Worm (Caenorhabditis elegans) whole organism, L4 larva: Measurements from ENCODE around the gene Y65A5A.2.

ENCODE experiments used
- D1046.2 ChIP-seq: fragments of 200-800 bp; sonication (Bioruptor generic); IDR thresholded peaks from 2 replicates; pipeline ENCODE4 v1.3.6; 2022; ENCODE audit warnings: missing genetic modification characterization, missing compliant biosample characterization
- F26F4.8 ChIP-seq: fragments of 200-800 bp; sonication (Bioruptor generic); conservative IDR thresholded peaks from 2 replicates; pipeline ENCODE4 v1.3.6; 2022; ENCODE audit warnings: missing genetic modification characterization, missing compliant biosample characterization
- R02D3.7 ChIP-seq: fragments of 150-350 bp; sonication (generic microtip); optimal IDR thresholded peaks from 3 replicates; lab custom pipeline; 2014; ENCODE audit warnings: missing biosample characterization, missing genetic modification characterization
- T20F7.1 ChIP-seq: fragments of 200-800 bp; sonication (Bioruptor generic); optimal IDR thresholded peaks from 2 replicates; lab custom pipeline; 2018; ENCODE audit warnings: mild to moderate bottlenecking, missing genetic modification characterization, missing compliant biosample characterization
- T26A8.4 ChIP-seq: fragments of 200-800 bp; sonication (Bioruptor generic); IDR thresholded peaks from 2 replicates; pipeline ENCODE4 v1.3.6; 2022; ENCODE audit warnings: missing genetic modification characterization, missing compliant biosample characterization
- Y5F2A.4 ChIP-seq: fragments of 200-800 bp; sonication (Bioruptor generic); optimal IDR thresholded peaks from 2 replicates; lab custom pipeline; 2018; ENCODE audit warnings: mild to moderate bottlenecking, missing genetic modification characterization, missing compliant biosample characterization
- ZK337.2 ChIP-seq: fragments of 200-800 bp; sonication (Bioruptor generic); IDR thresholded peaks from 2 replicates; pipeline ENCODE4 v1.3.6; 2022; ENCODE audit warnings: missing genetic modification reagents, missing genetic modification characterization, missing compliant biosample characterization
- ZK546.5 ChIP-seq, 2 experiments: sonication (generic microtip); optimal IDR thresholded peaks; 2 replicates each; lab custom pipeline; 2017; ENCODE audit warnings: missing biosample characterization in 2 of 2, missing genetic modification characterization in 2 of 2
- aly-2 ChIP-seq: sonication (generic microtip); optimal IDR thresholded peaks from 2 replicates; lab custom pipeline; 2018; ENCODE audit warnings: missing biosample characterization, missing genetic modification characterization
- attf-4 ChIP-seq: sonication (generic microtip); optimal IDR thresholded peaks from 3 replicates; lab custom pipeline; 2017; ENCODE audit warnings: missing biosample characterization, missing genetic modification characterization
- ceh-32 ChIP-seq: sonication (generic microtip); optimal IDR thresholded peaks from 2 replicates; lab custom pipeline; 2016; ENCODE audit warnings: mild to moderate bottlenecking, missing genetic modification characterization, missing compliant biosample characterization; ENCODE audit not compliant: poor library complexity
- cey-2 ChIP-seq: sonication (generic microtip); optimal IDR thresholded peaks from 3 replicates; lab custom pipeline; 2017; ENCODE audit warnings: missing genetic modification characterization, mild to moderate bottlenecking, missing compliant biosample characterization, antibody characterized with exemption, borderline replicate concordance; ENCODE audit not compliant: insufficient read depth
- daf-16 ChIP-seq, 3 experiments: sonication (generic microtip); optimal IDR thresholded peaks; 2 replicates each; lab custom pipeline; 2016 to 2017; ENCODE audit warnings: missing genetic modification characterization in 3 of 3, missing genetic modification reagents in 3 of 3, mild to moderate bottlenecking in 2 of 3, missing compliant biosample characterization in 2 of 3, missing biosample characterization in 1 of 3, moderate library complexity in 1 of 3
- dmd-9 ChIP-seq: fragments of 200-800 bp; sonication (Bioruptor generic); IDR thresholded peaks from 2 replicates; pipeline ENCODE4 v1.3.6; 2022; ENCODE audit warnings: missing genetic modification reagents, missing genetic modification characterization, missing compliant biosample characterization
- dve-1 ChIP-seq: sonication (generic microtip); optimal IDR thresholded peaks from 2 replicates; lab custom pipeline; 2017; ENCODE audit warnings: antibody characterized with exemption, mild to moderate bottlenecking, missing genetic modification characterization, missing compliant biosample characterization; ENCODE audit not compliant: insufficient read depth
- egl-27 ChIP-seq: sonication (generic microtip); optimal IDR thresholded peaks from 3 replicates; lab custom pipeline; 2017; ENCODE audit warnings: missing biosample characterization, missing genetic modification reagents, missing genetic modification characterization
- gei-8 ChIP-seq: fragments of 200-800 bp; sonication (Bioruptor generic); optimal IDR thresholded peaks from 2 replicates; lab custom pipeline; 2018; ENCODE audit warnings: mild to moderate bottlenecking, missing genetic modification characterization, missing compliant biosample characterization
- lim-7 ChIP-seq: fragments of 200-800 bp; sonication (Bioruptor generic); IDR thresholded peaks from 2 replicates; pipeline ENCODE4 v1.3.6; 2022; ENCODE audit warnings: missing genetic modification characterization, missing compliant biosample characterization
- lin-1 ChIP-seq: fragments of 200-800 bp; sonication (Bioruptor generic); IDR thresholded peaks from 2 replicates; pipeline ENCODE4 v1.3.6; 2022; ENCODE audit warnings: missing genetic modification reagents, missing genetic modification characterization, missing compliant biosample characterization
- lin-13 ChIP-seq: fragments of 150-350 bp; optimal IDR thresholded peaks from 2 replicates; lab custom pipeline; 2014; ENCODE audit warnings: missing biosample characterization, missing genetic modification reagents, missing genetic modification characterization
- lin-38 ChIP-seq: fragments of 200-800 bp; sonication (Bioruptor generic); IDR thresholded peaks from 2 replicates; pipeline ENCODE4 v1.3.6; 2022; ENCODE audit warnings: missing genetic modification reagents, missing genetic modification characterization, missing compliant biosample characterization
- lir-3 ChIP-seq: sonication (generic microtip); optimal IDR thresholded peaks from 2 replicates; lab custom pipeline; 2016; ENCODE audit warnings: mild to moderate bottlenecking, missing genetic modification characterization, missing compliant biosample characterization
- lsy-2 ChIP-seq, 2 experiments: fragments of 150-350 bp in 1 of 2; sonication (generic microtip) in 1 of 2; optimal IDR thresholded peaks; 2 replicates each; lab custom pipeline; 2014 to 2017; ENCODE audit warnings: missing biosample characterization in 2 of 2, missing genetic modification characterization in 2 of 2
- madf-5 ChIP-seq, 2 experiments: fragments of 200-800 bp; sonication (Bioruptor generic); IDR thresholded peaks; 2 replicates each; pipeline ENCODE4 v1.3.6; 2022; ENCODE audit warnings: missing compliant biosample characterization in 2 of 2, missing genetic modification characterization in 2 of 2
- mdl-1 ChIP-seq, 2 experiments: fragments of 150-350 bp in 1 of 2; sonication (generic microtip) in 1 of 2; optimal IDR thresholded peaks; 2 replicates each; lab custom pipeline; 2014 to 2017; ENCODE audit warnings: missing biosample characterization in 2 of 2, missing genetic modification characterization in 2 of 2
- mep-1 ChIP-seq: fragments of 150-350 bp; sonication (generic microtip); optimal IDR thresholded peaks from 3 replicates; lab custom pipeline; 2014; ENCODE audit warnings: missing biosample characterization, missing genetic modification characterization
- mes-2 ChIP-seq: sonication (generic microtip); optimal IDR thresholded peaks from 2 replicates; lab custom pipeline; 2016; ENCODE audit warnings: missing genotype, mild to moderate bottlenecking, missing genetic modification characterization, missing compliant biosample characterization; ENCODE audit not compliant: poor library complexity, severe bottlenecking
- mxl-3 ChIP-seq: fragments of 200-800 bp; sonication (Bioruptor generic); optimal IDR thresholded peaks from 2 replicates; lab custom pipeline; 2018; ENCODE audit warnings: mild to moderate bottlenecking, missing genetic modification characterization, missing compliant biosample characterization
- nhr-10 ChIP-seq: fragments of 150-350 bp; optimal IDR thresholded peaks from 2 replicates; lab custom pipeline; 2014; ENCODE audit warnings: missing biosample characterization, missing genetic modification characterization
- nhr-11 ChIP-seq: fragments of 150-350 bp; optimal IDR thresholded peaks from 2 replicates; lab custom pipeline; 2014; ENCODE audit warnings: missing biosample characterization, missing genetic modification characterization
- nhr-111 ChIP-seq: fragments of 200-800 bp; sonication (Bioruptor generic); optimal IDR thresholded peaks from 2 replicates; lab custom pipeline; 2018; ENCODE audit warnings: mild to moderate bottlenecking, missing genetic modification characterization, missing compliant biosample characterization
- nhr-237 ChIP-seq: sonication (generic microtip); optimal IDR thresholded peaks from 2 replicates; lab custom pipeline; 2017; ENCODE audit warnings: missing biosample characterization, missing genetic modification characterization
- nhr-25 ChIP-seq: sonication (generic microtip); optimal IDR thresholded peaks from 2 replicates; lab custom pipeline; 2017; ENCODE audit warnings: missing genetic modification characterization, mild to moderate bottlenecking, missing compliant biosample characterization, antibody characterized with exemption, moderate library complexity, borderline replicate concordance; ENCODE audit not compliant: insufficient read depth
- nhr-28 ChIP-seq: fragments of 150-350 bp; optimal IDR thresholded peaks from 2 replicates; lab custom pipeline; 2014; ENCODE audit warnings: missing biosample characterization, missing genetic modification characterization
- nhr-41 ChIP-seq: fragments of 200-800 bp; sonication (Bioruptor generic); IDR thresholded peaks from 2 replicates; pipeline ENCODE4 v1.3.6; 2022; ENCODE audit warnings: missing genetic modification reagents, missing genetic modification characterization, missing compliant biosample characterization
- pha-4 ChIP-seq, 2 experiments: fragments of 150-350 bp in 1 of 2; fragments of 200-800 bp in 1 of 2; sonication (Bioruptor generic) in 1 of 2; IDR thresholded peaks in 1 of 2; optimal IDR thresholded peaks in 1 of 2; 2 replicates each; pipeline versions ENCODE4 v1.3.6 to Lab custom; 2014 to 2022; ENCODE audit warnings: missing genetic modification characterization in 2 of 2, missing genetic modification reagents in 2 of 2, missing biosample characterization in 1 of 2, missing compliant biosample characterization in 1 of 2
- php-3 ChIP-seq: fragments of 200-800 bp; sonication (Bioruptor generic); IDR thresholded peaks from 2 replicates; pipeline ENCODE4 v1.3.6; 2022; ENCODE audit warnings: missing genetic modification reagents, missing genetic modification characterization, missing compliant biosample characterization
- pqm-1 ChIP-seq: sonication (generic microtip); optimal IDR thresholded peaks from 2 replicates; lab custom pipeline; 2017; ENCODE audit warnings: missing biosample characterization, missing genetic modification characterization
- rbr-2 ChIP-seq: sonication (generic microtip); optimal IDR thresholded peaks from 2 replicates; lab custom pipeline; 2016; ENCODE audit warnings: missing genotype, missing genetic modification characterization, missing compliant biosample characterization
- snpc-1.2 ChIP-seq: fragments of 200-800 bp; sonication (Bioruptor generic); IDR thresholded peaks from 2 replicates; pipeline ENCODE4 v1.3.6; 2022; ENCODE audit warnings: missing genetic modification reagents, missing genetic modification characterization, missing compliant biosample characterization
- snpc-4 ChIP-seq: fragments of 150-350 bp; optimal IDR thresholded peaks from 2 replicates; lab custom pipeline; 2014; ENCODE audit warnings: missing biosample characterization, missing genetic modification characterization
- unc-130 ChIP-seq: sonication (generic microtip); optimal IDR thresholded peaks from 2 replicates; lab custom pipeline; 2016; ENCODE audit warnings: missing genetic modification reagents, missing genetic modification characterization, missing compliant biosample characterization
- unc-39 ChIP-seq: sonication (generic microtip); optimal IDR thresholded peaks from 2 replicates; lab custom pipeline; 2017; ENCODE audit warnings: missing biosample characterization, missing genetic modification characterization
- unc-62 ChIP-seq, 3 experiments: fragments of 150-350 bp in 1 of 3; sonication (generic microtip); optimal IDR thresholded peaks in 2 of 3; peaks in 1 of 3; 1 replicate in 1 of 3; 2 replicates in 2 of 3; lab custom pipeline; 2014 to 2017; ENCODE audit warnings: missing biosample characterization in 3 of 3, missing genetic modification characterization in 3 of 3, missing genetic modification reagents in 3 of 3, missing genotype in 1 of 3

Gene Y65A5A.2

ce11 chrIV:16399017-16399416 is 12.8 kb upstream of the Y65A5A.2 start (continued):
- TF ChIP-seq lsy-2 (tag; optimal IDR thresholded peaks at IDR 0.05; lab: Kevin White, UChicago) (peak in 1 of 2 experiments; percentile 38), egl-27 (tag; lab: Kevin White, UChicago) (no peak), madf-5 (GFP tag; IDR thresholded peaks at IDR 0.05; lab: Robert Waterston, UW) (peak; percentile 39 to 77; a peak in 2 of 4 replicates), lin-1 (GFP tag; lab: Robert Waterston, UW) (peak; percentile 63; the same call in 1 of the 2 replicates), T20F7.1 (GFP tag; lab: Kevin White, UChicago) (no peak), snpc-4 (tag; lab: Kevin White, UChicago) (peak; percentile 8), nhr-237 (tag; lab: Kevin White, UChicago) (no peak), rbr-2 (tag; lab: Kevin White, UChicago) (peak; percentile 36), nhr-10 (tag; lab: Kevin White, UChicago) (no peak), unc-39 (no peak), daf-16 (GFP tag; optimal IDR thresholded peaks at IDR 0.05; lab: Kevin White, UChicago) (peak; percentile 8 to 90), daf-16 (tag; optimal IDR thresholded peaks at IDR 0.05; lab: Kevin White, UChicago) (peak; percentile 55), unc-130 (GFP tag; lab: Kevin White, UChicago) (peak; percentile 57), lin-38 (peak; percentile 85), R02D3.7 (tag; lab: Kevin White, UChicago) (no peak), nhr-111 (peak; percentile 26), mep-1 (tag; lab: Kevin White, UChicago) (peak; percentile 27), snpc-1.2 (GFP tag; lab: Robert Waterston, UW) (peak; percentile 97), lim-7 (GFP tag; lab: Robert Waterston, UW) (peak; percentile 87), dmd-9 (GFP tag; lab: Robert Waterston, UW) (0 out of 2 replicates have a peak, but pooled peaks have one; percentile 55), attf-4 (tag; lab: Kevin White, UChicago) (no peak), gei-8 (GFP tag; lab: Kevin White, UChicago) (peak; percentile 4)
- TF ChIP-seq, all 104 proteins: peak for 56

ce11 chrIV:16399776-16400368 is 11.9 kb upstream of the Y65A5A.2 start, which contains the start of gene Y65A5A.1:
Y65A5A.1 (minus strand) TSS chrIV:16399826.
- TF ChIP-seq mdl-1 (tag; optimal IDR thresholded peaks at IDR 0.05; lab: Kevin White, UChicago) (no peak), nhr-11 (tag; lab: Kevin White, UChicago) (no peak), madf-5 (GFP tag; IDR thresholded peaks at IDR 0.05; lab: Robert Waterston, UW) (peak; percentile 36 to 79; a peak in 1 of 4 replicates), pha-4 (GFP tag; IDR thresholded peaks at IDR 0.05; lab: Robert Waterston, UW) (peak; percentile 73; the same call in 1 of the 2 replicates), pha-4 (tag; optimal IDR thresholded peaks at IDR 0.05; lab: Kevin White, UChicago) (no peak), dve-1 (tag; lab: Kevin White, UChicago) (peak; percentile 50), php-3 (GFP tag; lab: Robert Waterston, UW) (no peak), rbr-2 (tag; lab: Kevin White, UChicago) (no peak), lir-3 (tag; lab: Kevin White, UChicago) (no peak), ceh-32 (no peak), D1046.2 (GFP tag; lab: Robert Waterston, UW) (no peak), ZK546.5 (tag; optimal IDR thresholded peaks at IDR 0.05; lab: Kevin White, UChicago) (no peak), dmd-9 (GFP tag; lab: Robert Waterston, UW) (peak; percentile 53; the same call in 1 of the 2 replicates), nhr-237 (tag; lab: Kevin White, UChicago) (no peak), nhr-25 (tag; lab: Kevin White, UChicago) (no peak), snpc-1.2 (GFP tag; lab: Robert Waterston, UW) (peak; percentile 96), T26A8.4 (no peak), nhr-10 (tag; lab: Kevin White, UChicago) (no peak), aly-2 (tag; lab: Kevin White, UChicago) (no peak), lin-38 (peak; percentile 79), nhr-28 (no peak), ZK337.2 (GFP tag; lab: Robert Waterston, UW) (no peak), nhr-41 (no peak), unc-62 (GFP tag; optimal IDR thresholded peaks at IDR 0.05 in 1 of 2; lab: Kevin White, UChicago) (no peak), unc-62 (tag; optimal IDR thresholded peaks at IDR 0.05; lab: Kevin White, UChicago) (no peak), cey-2 (tag; lab: Kevin White, UChicago) (no peak), F26F4.8 (peak; percentile 81), lsy-2 (tag; optimal IDR thresholded peaks at IDR 0.05; lab: Kevin White, UChicago) (peak in 1 of 2 experiments; percentile 3), pqm-1 (tag; lab: Kevin White, UChicago) (no peak), mxl-3 (GFP tag; lab: Kevin White, UChicago) (no peak), Y5F2A.4 (GFP tag; lab: Kevin White, UChicago) (no peak), mes-2 (tag; lab: Kevin White, UChicago) (peak; percentile 49), lin-13 (GFP tag; lab: Kevin White, UChicago) (peak; percentile 12), T20F7.1 (GFP tag; lab: Kevin White, UChicago) (no peak)
